Comparison of ENCODE assay signal across 4 fruit fly cellular contexts in genomic region chr2L:8478911-8479706, dm6.
TF ChIP-seq lines count a peak whose summit lies in the region.

No protein-coding gene starts in this region.

- no peak for TF ChIP-seq CTCF in whole organism, embryonic (GFP tag; optimal IDR thresholded peaks at IDR 0.05; lab: Kevin White, UChicago)

TF ChIP-seq in whole organism, embryonic, 481 proteins besides CTCF, POLR2A, EP300 and RAD21 (continues in another document):
- TF ChIP-seq nmo (GFP tag; optimal IDR thresholded peaks at IDR 0.05; lab: Kevin White, UChicago) (no peak), HHEX (GFP tag; optimal IDR thresholded peaks at IDR 0.05; lab: Kevin White, UChicago) (no peak), CHES-1-like (GFP tag; optimal IDR thresholded peaks at IDR 0.05; lab: Kevin White, UChicago) (no peak), CG4820 (GFP tag; optimal IDR thresholded peaks at IDR 0.05; lab: Kevin White, UChicago) (no peak), Dip2 (GFP tag; IDR thresholded peaks at IDR 0.05; lab: Robert Waterston, UW) (no peak), E2f1 (GFP tag; IDR thresholded peaks at IDR 0.05; lab: Robert Waterston, UW) (no peak), CG2712 (tag; optimal IDR thresholded peaks at IDR 0.05; lab: Kevin White, UChicago) (no peak), Scr (GFP tag; IDR thresholded peaks at IDR 0.05; lab: Robert Waterston, UW; ENCODE audit: partially characterized antibody) (no peak), D19A (tag; optimal IDR thresholded peaks at IDR 0.05; lab: Kevin White, UChicago) (no peak), CG4360 (GFP tag; IDR thresholded peaks at IDR 0.05; lab: Robert Waterston, UW) (no peak), Poxn (GFP tag; IDR thresholded peaks at IDR 0.05; lab: Robert Waterston, UW) (no peak), croc (GFP tag; conservative IDR thresholded peaks at IDR 0.05; lab: Robert Waterston, UW) (no peak), CG10274 (GFP tag; optimal IDR thresholded peaks at IDR 0.05; lab: Kevin White, UChicago) (no peak), fu2 (GFP tag; optimal IDR thresholded peaks at IDR 0.05; lab: Kevin White, UChicago) (no peak), az2 (GFP tag; optimal IDR thresholded peaks at IDR 0.05; lab: Kevin White, UChicago) (no peak), dmrt11E (tag; optimal IDR thresholded peaks at IDR 0.05; lab: Kevin White, UChicago) (no peak), row (GFP tag; IDR thresholded peaks at IDR 0.05; lab: Robert Waterston, UW) (no peak), CG1832 (GFP tag; optimal IDR thresholded peaks at IDR 0.05; lab: Kevin White, UChicago) (no peak), Aef1 (GFP tag; IDR thresholded peaks at IDR 0.05; lab: Robert Waterston, UW) (no peak), CG11695 (GFP tag; IDR thresholded peaks at IDR 0.05; lab: Robert Waterston, UW) (no peak), cg (GFP tag; optimal IDR thresholded peaks at IDR 0.05; lab: Kevin White, UChicago) (peak; percentile 33), Med (GFP tag; lab: Kevin White, UChicago) (peak; percentile 70), hkb (optimal IDR thresholded peaks at IDR 0.05; lab: Kevin White, UChicago) (no peak), hkb (GFP tag; IDR thresholded peaks at IDR 0.05; lab: Robert Waterston, UW) (no peak), Mad (GFP tag; optimal IDR thresholded peaks at IDR 0.05; lab: Kevin White, UChicago) (no peak)

TF ChIP-seq in whole organism, prepupa, 60 proteins besides CTCF, POLR2A, EP300 and RAD21 (continues in another document):
- TF ChIP-seq vri (GFP tag; optimal IDR thresholded peaks at IDR 0.05; lab: Kevin White, UChicago), result peak; percentile 69
- peak; percentile 35 for TF ChIP-seq pdm3 (GFP tag; optimal IDR thresholded peaks at IDR 0.05; lab: Kevin White, UChicago)
- peak; percentile 70 for TF ChIP-seq fd59A (GFP tag; optimal IDR thresholded peaks at IDR 0.05; lab: Kevin White, UChicago)
- TF ChIP-seq acj6 (GFP tag; optimal IDR thresholded peaks at IDR 0.05; lab: Kevin White, UChicago), result no peak
- peak; percentile 38 for TF ChIP-seq fd85E (GFP tag; optimal IDR thresholded peaks at IDR 0.05; lab: Kevin White, UChicago)
- TF ChIP-seq topi (GFP tag; optimal IDR thresholded peaks at IDR 0.05; lab: Kevin White, UChicago), result peak; percentile 52
- TF ChIP-seq Ets21C (GFP tag; optimal IDR thresholded peaks at IDR 0.05; lab: Kevin White, UChicago), result no peak
- TF ChIP-seq svp (GFP tag; lab: Kevin White, UChicago), result peak; percentile 39
- peak; percentile 72 for TF ChIP-seq Sox102F (GFP tag; optimal IDR thresholded peaks at IDR 0.05; lab: Kevin White, UChicago)
- no peak for TF ChIP-seq CG11762 (GFP tag; optimal IDR thresholded peaks at IDR 0.05; lab: Kevin White, UChicago; ENCODE audit: insufficient read depth)
- TF ChIP-seq CG6163 (GFP tag; IDR thresholded peaks at IDR 0.05; lab: Robert Waterston, UW), result peak; percentile 93
- TF ChIP-seq Eip78C (GFP tag; lab: Kevin White, UChicago), result peak; percentile 78
- TF ChIP-seq CG3919 (GFP tag; optimal IDR thresholded peaks at IDR 0.05; lab: Kevin White, UChicago), result peak; percentile 71
- no peak for TF ChIP-seq Sox15 (GFP tag; optimal IDR thresholded peaks at IDR 0.05; lab: Kevin White, UChicago)
- TF ChIP-seq CG6808 (GFP tag; optimal IDR thresholded peaks at IDR 0.05; lab: Kevin White, UChicago), result peak; percentile 98
- TF ChIP-seq CG10669 (GFP tag; optimal IDR thresholded peaks at IDR 0.05; lab: Kevin White, UChicago), result peak; percentile 86
- no peak for TF ChIP-seq cyc (GFP tag; optimal IDR thresholded peaks at IDR 0.05; lab: Kevin White, UChicago)
- TF ChIP-seq CG7368 (GFP tag; optimal IDR thresholded peaks at IDR 0.05; lab: Kevin White, UChicago), result peak; percentile 44
- peak; percentile 79 for TF ChIP-seq Ets96B (tag; optimal IDR thresholded peaks at IDR 0.05; lab: Kevin White, UChicago)
- TF ChIP-seq Hr38 (GFP tag; optimal IDR thresholded peaks at IDR 0.05; lab: Kevin White, UChicago), result no peak
- peak; percentile 36 for TF ChIP-seq CG8319 (GFP tag; optimal IDR thresholded peaks at IDR 0.05; lab: Kevin White, UChicago)
- TF ChIP-seq CG31627 (GFP tag; optimal IDR thresholded peaks at IDR 0.05; lab: Kevin White, UChicago), result no peak
- peak; percentile 91 for TF ChIP-seq CG16779 (tag; optimal IDR thresholded peaks at IDR 0.05; lab: Kevin White, UChicago)
- peak; percentile 54 for TF ChIP-seq CG34406 (GFP tag; optimal IDR thresholded peaks at IDR 0.05; lab: Kevin White, UChicago)

TF ChIP-seq in whole organism, pupa, 21 proteins besides CTCF, POLR2A, EP300 and RAD21:
- TF ChIP-seq CG15710 (tag; optimal IDR thresholded peaks at IDR 0.05; lab: Kevin White, UChicago) (peak; percentile 89), D1 (tag; optimal IDR thresholded peaks at IDR 0.05; lab: Kevin White, UChicago) (peak; percentile 91), rn (GFP tag; IDR thresholded peaks at IDR 0.05; lab: Robert Waterston, UW) (peak; percentile 51; the same call in 1 of the 2 replicates), Pif1B (GFP tag; optimal IDR thresholded peaks at IDR 0.05; lab: Kevin White, UChicago) (peak; percentile 93), Ets98B (GFP tag; IDR thresholded peaks at IDR 0.05; lab: Robert Waterston, UW) (peak; percentile 75), CG13204 (GFP tag; optimal IDR thresholded peaks at IDR 0.05; lab: Kevin White, UChicago) (peak; percentile 97), fd96Ca (GFP tag; IDR thresholded peaks at IDR 0.05; lab: Robert Waterston, UW) (peak; percentile 83), CG4496 (GFP tag; IDR thresholded peaks at IDR 0.05; lab: Robert Waterston, UW) (peak; percentile 87), Pif1A (GFP tag; optimal IDR thresholded peaks at IDR 0.05; lab: Kevin White, UChicago) (peak; percentile 93), CG12605 (GFP tag; IDR thresholded peaks at IDR 0.05; lab: Robert Waterston, UW) (peak; percentile 95), CG32121 (GFP tag; IDR thresholded peaks at IDR 0.05; lab: Robert Waterston, UW) (no peak), CG8159 (tag; optimal IDR thresholded peaks at IDR 0.05; lab: Kevin White, UChicago) (peak; percentile 87), CG8301 (tag; optimal IDR thresholded peaks at IDR 0.05; lab: Kevin White, UChicago) (peak; percentile 72), gl (tag; optimal IDR thresholded peaks at IDR 0.05; lab: Kevin White, UChicago) (peak; percentile 98), CG14655 (GFP tag; optimal IDR thresholded peaks at IDR 0.05; lab: Kevin White, UChicago) (no peak), CG17806 (tag; optimal IDR thresholded peaks at IDR 0.05; lab: Kevin White, UChicago) (peak; percentile 90), EcR (GFP tag; optimal IDR thresholded peaks at IDR 0.05; lab: Kevin White, UChicago) (peak; percentile 53), CG34367 (tag; optimal IDR thresholded peaks at IDR 0.05; lab: Kevin White, UChicago) (peak; percentile 91), Snoo (tag; optimal IDR thresholded peaks at IDR 0.05; lab: Kevin White, UChicago) (peak; percentile 61), CG9948 (tag; optimal IDR thresholded peaks at IDR 0.05; lab: Kevin White, UChicago) (peak; percentile 88), CG10348 (GFP tag; IDR thresholded peaks at IDR 0.05; lab: Robert Waterston, UW) (no peak)

TF ChIP-seq in whole organism, wandering third instar larva, 38 proteins besides CTCF, POLR2A, EP300 and RAD21:
- no peak for TF ChIP-seq CG9705 (GFP tag; optimal IDR thresholded peaks at IDR 0.05; lab: Kevin White, UChicago)
- no peak for TF ChIP-seq dl (GFP tag; optimal IDR thresholded peaks at IDR 0.05; lab: Kevin White, UChicago; ENCODE audit: insufficient read depth in 1 of 2, partially characterized antibody in 2 of 2)
- TF ChIP-seq Hnf4 (GFP tag; optimal IDR thresholded peaks at IDR 0.05; lab: Kevin White, UChicago), result no peak
- TF ChIP-seq fru (GFP tag; optimal IDR thresholded peaks at IDR 0.05; lab: Kevin White, UChicago), result peak; percentile 10
- TF ChIP-seq Rel (GFP tag; optimal IDR thresholded peaks at IDR 0.05; lab: Kevin White, UChicago), result peak; percentile 86
- TF ChIP-seq Rel (tag; optimal IDR thresholded peaks at IDR 0.05; lab: Kevin White, UChicago), result peak; percentile 3
- TF ChIP-seq GATAd (GFP tag; optimal IDR thresholded peaks at IDR 0.05; lab: Kevin White, UChicago), result no peak
- peak; percentile 47 for TF ChIP-seq sage (GFP tag; optimal IDR thresholded peaks at IDR 0.05; lab: Kevin White, UChicago)
- no peak for TF ChIP-seq HLH106 (tag; optimal IDR thresholded peaks at IDR 0.05; lab: Kevin White, UChicago)
- TF ChIP-seq Hr78 (GFP tag; optimal IDR thresholded peaks at IDR 0.05; lab: Kevin White, UChicago), result no peak
- peak; percentile 90 for TF ChIP-seq CrebA (GFP tag; optimal IDR thresholded peaks at IDR 0.05; lab: Kevin White, UChicago; ENCODE audit: borderline replicate concordance)
- TF ChIP-seq dmrt93B (GFP tag; optimal IDR thresholded peaks at IDR 0.05; lab: Kevin White, UChicago), result no peak
- peak; percentile 84 for TF ChIP-seq Sp1 (GFP tag; optimal IDR thresholded peaks at IDR 0.05; lab: Kevin White, UChicago)
- TF ChIP-seq Vsx2 (GFP tag; optimal IDR thresholded peaks at IDR 0.05; lab: Kevin White, UChicago; ENCODE audit: partially characterized antibody), result peak; percentile 13
- TF ChIP-seq jim (GFP tag; optimal IDR thresholded peaks at IDR 0.05; lab: Kevin White, UChicago), result no peak
- no peak for TF ChIP-seq Dif (GFP tag; optimal IDR thresholded peaks at IDR 0.05; lab: Kevin White, UChicago; ENCODE audit: partially characterized antibody)
- peak; percentile 45 for TF ChIP-seq psq (GFP tag; optimal IDR thresholded peaks at IDR 0.05; lab: Kevin White, UChicago)
- TF ChIP-seq rgr (GFP tag; optimal IDR thresholded peaks at IDR 0.05; lab: Kevin White, UChicago), result no peak
- peak; percentile 67 for TF ChIP-seq brk (GFP tag; optimal IDR thresholded peaks at IDR 0.05; lab: Kevin White, UChicago)
- no peak for TF ChIP-seq Abd-B (GFP tag; optimal IDR thresholded peaks at IDR 0.05; lab: Kevin White, UChicago)
- no peak for TF ChIP-seq tai (GFP tag; optimal IDR thresholded peaks at IDR 0.05; lab: Kevin White, UChicago)

Comparison
In these comparisons a context has a peak if more than half of its experiments do, and no peak if none do; other contexts are left out.
1. Of the 7 proteins assayed by ChIP-seq in both whole organism, embryonic and whole organism, prepupa: peak only in whole organism, embryonic: none; only in whole organism, prepupa: Blimp-1, CG16779, CG6854, Lpt and Sox102F; in both: none; in neither: 2.